Worm (Caenorhabditis elegans): Measurements from ENCODE around the gene nos-2.

ce11 chrII:7057860-7058259 lies 7.6 kb upstream of the nos-2 start, which contains the start of gene cth-2:
- TF ChIP-seq nhr-12 (tag; optimal IDR thresholded peaks at IDR 0.05) (no peak), mls-2 (tag; optimal IDR thresholded peaks at IDR 0.05) (no peak), blmp-1 (tag; optimal IDR thresholded peaks at IDR 0.05) (no peak)

All from whole organism, mixed stage, embryonic.